Fruit fly (Drosophila melanogaster) whole organism, embryonic: Measurements from ENCODE around the gene Srp19.

Experiments used
- Bdp1 ChIP-seq: fragments of 200-800 bp; sonication (Bioruptor generic); optimal IDR thresholded peaks from 3 replicates; lab custom pipeline; 2016; ENCODE audit warnings: missing biosample characterization, missing genetic modification characterization
- Bgb ChIP-seq: fragments of 200-800 bp; sonication (Bioruptor generic); IDR thresholded peaks from 2 replicates; pipeline ENCODE4 v1.3.6; 2022; ENCODE audit warnings: missing biosample characterization, missing genetic modification characterization; ENCODE audit not compliant: partially characterized antibody
- CG10209 ChIP-seq: fragments of 200-800 bp; sonication (Bioruptor generic); optimal IDR thresholded peaks from 3 replicates; lab custom pipeline; 2017; ENCODE audit warnings: missing biosample characterization, mild to moderate bottlenecking, missing genetic modification characterization, missing genetic modification reagents
- CG10431 ChIP-seq: fragments of 200-800 bp; sonication (Bioruptor generic); optimal IDR thresholded peaks from 3 replicates; lab custom pipeline; 2018; ENCODE audit warnings: missing biosample characterization, mild to moderate bottlenecking, missing genetic modification characterization
- CG12744 ChIP-seq: fragments of 200-800 bp; sonication (Bioruptor generic); optimal IDR thresholded peaks from 2 replicates; lab custom pipeline; 2016; ENCODE audit warnings: missing biosample characterization, missing genetic modification characterization
- CG13624 ChIP-seq: fragments of 200-800 bp; sonication (Bioruptor generic); optimal IDR thresholded peaks from 2 replicates; lab custom pipeline; 2016; ENCODE audit warnings: missing biosample characterization, missing genetic modification characterization
- CG14710 ChIP-seq: fragments of 200-800 bp; sonication (Bioruptor generic); optimal IDR thresholded peaks from 3 replicates; lab custom pipeline; 2019; ENCODE audit warnings: missing biosample characterization, mild to moderate bottlenecking, missing genetic modification characterization, moderate library complexity
- CG14965 ChIP-seq: fragments of 200-800 bp; sonication (Bioruptor generic); optimal IDR thresholded peaks from 2 replicates; lab custom pipeline; 2016; ENCODE audit warnings: missing biosample characterization, missing genetic modification characterization, borderline replicate concordance
- CG1647 ChIP-seq: fragments of 200-800 bp; sonication (Bioruptor generic); optimal IDR thresholded peaks from 3 replicates; lab custom pipeline; 2016; ENCODE audit warnings: missing biosample characterization, missing genetic modification characterization
- CG16779 ChIP-seq: fragments of 200-800 bp; sonication (Bioruptor generic); IDR thresholded peaks from 2 replicates; pipeline ENCODE4 v1.3.6; 2022; ENCODE audit warnings: missing biosample characterization, missing genetic modification characterization
- CG2199 ChIP-seq: fragments of 200-800 bp; sonication (Bioruptor generic); IDR thresholded peaks from 3 replicates; pipeline ENCODE4 v1.3.6; 2022; ENCODE audit warnings: missing biosample characterization, missing genetic modification characterization
- CG3281 ChIP-seq: fragments of 200-800 bp; sonication (Bioruptor generic); optimal IDR thresholded peaks from 3 replicates; lab custom pipeline; 2017; ENCODE audit warnings: missing biosample characterization, mild to moderate bottlenecking, missing genetic modification characterization
- CG3726 ChIP-seq: fragments of 200-800 bp; sonication (Bioruptor generic); IDR thresholded peaks from 3 replicates; pipeline ENCODE4, ENCODE4 v1.3.6; 2022; ENCODE audit warnings: missing biosample characterization, missing genetic modification characterization
- CG5180 ChIP-seq: fragments of 200-800 bp; sonication (Bioruptor generic); optimal IDR thresholded peaks from 3 replicates; lab custom pipeline; 2017; ENCODE audit warnings: missing biosample characterization, missing genetic modification characterization, mild to moderate bottlenecking, moderate library complexity, missing genetic modification reagents
- CG7745 ChIP-seq: fragments of 200-800 bp; sonication (Bioruptor generic); optimal IDR thresholded peaks from 2 replicates; lab custom pipeline; 2018; ENCODE audit warnings: missing biosample characterization, mild to moderate bottlenecking, missing genetic modification characterization, moderate library complexity
- CG8281 ChIP-seq: fragments of 200-800 bp; sonication (Bioruptor generic); optimal IDR thresholded peaks from 2 replicates; lab custom pipeline; 2018; ENCODE audit warnings: missing biosample characterization, mild to moderate bottlenecking, missing genetic modification characterization, moderate library complexity
- CG9215 ChIP-seq: fragments of 200-800 bp; sonication (Bioruptor generic); IDR thresholded peaks from 2 replicates; pipeline ENCODE4 v1.3.6; 2022; ENCODE audit warnings: missing biosample characterization, missing genetic modification characterization
- CG9797 ChIP-seq: fragments of 200-800 bp; sonication (Bioruptor generic); optimal IDR thresholded peaks from 3 replicates; lab custom pipeline; 2018; ENCODE audit warnings: missing biosample characterization, mild to moderate bottlenecking, missing genetic modification characterization
- ERR ChIP-seq: fragments of 200-800 bp; sonication (Bioruptor generic); optimal IDR thresholded peaks from 2 replicates; lab custom pipeline; 2016; ENCODE audit warnings: missing biosample characterization, missing genetic modification characterization
- H15 ChIP-seq: fragments of 200-800 bp; sonication (Bioruptor generic); IDR thresholded peaks from 3 replicates; pipeline ENCODE4 v1.3.6; 2022; ENCODE audit warnings: missing biosample characterization, missing genetic modification characterization
- MESR4 ChIP-seq: fragments of 200-800 bp; sonication (Bioruptor generic); optimal IDR thresholded peaks from 2 replicates; lab custom pipeline; 2018; ENCODE audit warnings: missing biosample characterization, mild to moderate bottlenecking, missing genetic modification characterization, moderate library complexity
- Meics ChIP-seq: fragments of 200-800 bp; sonication (Bioruptor generic); optimal IDR thresholded peaks from 2 replicates; lab custom pipeline; 2017; ENCODE audit warnings: missing biosample characterization, mild to moderate bottlenecking, missing genetic modification characterization
- NC2β ChIP-seq: fragments of 200-800 bp; sonication (Bioruptor generic); optimal IDR thresholded peaks from 2 replicates; lab custom pipeline; 2016; ENCODE audit warnings: missing biosample characterization, missing genetic modification characterization
- Nf-YB ChIP-seq: fragments of 200-800 bp; sonication (Bioruptor generic); optimal IDR thresholded peaks from 3 replicates; lab custom pipeline; 2019; ENCODE audit warnings: missing biosample characterization, mild to moderate bottlenecking, missing genetic modification characterization, moderate library complexity
- Side ChIP-seq: fragments of 200-800 bp; sonication (Bioruptor generic); optimal IDR thresholded peaks from 2 replicates; lab custom pipeline; 2016; ENCODE audit warnings: missing biosample characterization, missing genetic modification characterization
- Sry-β ChIP-seq: fragments of 200-800 bp; sonication (Bioruptor generic); optimal IDR thresholded peaks from 2 replicates; lab custom pipeline; 2018; ENCODE audit warnings: missing biosample characterization, mild to moderate bottlenecking, missing genetic modification characterization, moderate library complexity
- Trl ChIP-seq, 3 experiments: fragments of >200 bp in 2 of 3; fragments of 200-800 bp in 1 of 3; sonication (Bioruptor generic) in 1 of 3; optimal IDR thresholded peaks; 2 replicates in 1 of 3; 3 replicates in 2 of 3; lab custom pipeline; 2016 to 2017; ENCODE audit warnings: missing biosample characterization in 1 of 3, missing genetic modification characterization in 1 of 3
- Xrp1 ChIP-seq: fragments of 200-800 bp; sonication (Bioruptor generic); IDR thresholded peaks from 2 replicates; pipeline ENCODE4 v1.3.6; 2022; ENCODE audit warnings: missing biosample characterization, missing genetic modification characterization
- aop ChIP-seq: fragments of 200-800 bp; sonication (Bioruptor generic); IDR thresholded peaks from 2 replicates; pipeline ENCODE4 v1.3.6; 2022; ENCODE audit warnings: missing biosample characterization, missing genetic modification characterization
- bsh ChIP-seq, 2 experiments: fragments of 200-800 bp; sonication (Bioruptor generic); optimal IDR thresholded peaks; 2 replicates each; lab custom pipeline; 2017 to 2018; ENCODE audit warnings: mild to moderate bottlenecking in 2 of 2, missing biosample characterization in 2 of 2, missing genetic modification characterization in 2 of 2, moderate library complexity in 1 of 2
- dati ChIP-seq: fragments of 200-800 bp; sonication (Bioruptor generic); IDR thresholded peaks from 2 replicates; pipeline ENCODE4 v1.3.6; 2022; ENCODE audit warnings: missing biosample characterization, missing genetic modification characterization
- en ChIP-seq: fragments of 200-800 bp; sonication (Bioruptor generic); optimal IDR thresholded peaks from 2 replicates; lab custom pipeline; 2016; ENCODE audit warnings: missing biosample characterization, missing genetic modification characterization
- kah ChIP-seq: fragments of 200-800 bp; sonication (Bioruptor generic); optimal IDR thresholded peaks from 2 replicates; lab custom pipeline; 2018; ENCODE audit warnings: missing biosample characterization, mild to moderate bottlenecking, missing genetic modification characterization
- kni ChIP-seq: fragments of 200-800 bp; sonication (Bioruptor generic); optimal IDR thresholded peaks from 3 replicates; lab custom pipeline; 2017; ENCODE audit warnings: mild to moderate bottlenecking, missing biosample characterization, missing genetic modification reagents, missing genetic modification characterization
- luna ChIP-seq: fragments of 200-800 bp; sonication (Bioruptor generic); optimal IDR thresholded peaks from 2 replicates; lab custom pipeline; 2016; ENCODE audit warnings: missing biosample characterization, missing genetic modification characterization
- maf-S ChIP-seq: fragments of 200-800 bp; sonication (Bioruptor generic); optimal IDR thresholded peaks from 2 replicates; lab custom pipeline; 2016; ENCODE audit warnings: missing biosample characterization, missing genetic modification characterization
- nerfin-1 ChIP-seq: fragments of 200-800 bp; sonication (Bioruptor generic); optimal IDR thresholded peaks from 3 replicates; lab custom pipeline; 2019; ENCODE audit warnings: missing biosample characterization, mild to moderate bottlenecking, missing genetic modification characterization, moderate library complexity
- nom ChIP-seq: fragments of 200-800 bp; sonication (Bioruptor generic); optimal IDR thresholded peaks from 2 replicates; lab custom pipeline; 2017; ENCODE audit warnings: missing biosample characterization, missing genetic modification characterization, mild to moderate bottlenecking, moderate library complexity, missing genetic modification reagents
- pnt ChIP-seq: fragments of 200-800 bp; sonication (Bioruptor generic); optimal IDR thresholded peaks from 3 replicates; lab custom pipeline; 2016; ENCODE audit warnings: missing biosample characterization, missing genetic modification characterization
- pros ChIP-seq: fragments of 200-800 bp; sonication (Bioruptor generic); optimal IDR thresholded peaks from 3 replicates; lab custom pipeline; 2019; ENCODE audit warnings: missing biosample characterization, mild to moderate bottlenecking, missing genetic modification characterization, moderate library complexity
- ro ChIP-seq: fragments of 200-800 bp; sonication (Bioruptor generic); IDR thresholded peaks from 2 replicates; pipeline ENCODE4 v1.3.6; 2022; ENCODE audit warnings: missing biosample characterization, missing genetic modification characterization
- schlank ChIP-seq: fragments of 200-800 bp; sonication (Bioruptor generic); optimal IDR thresholded peaks from 2 replicates; lab custom pipeline; 2018; ENCODE audit warnings: missing biosample characterization, mild to moderate bottlenecking, missing genetic modification characterization
- sim ChIP-seq: fragments of 200-800 bp; sonication (Bioruptor generic); IDR thresholded peaks from 2 replicates; pipeline ENCODE4 v1.3.6; 2022; ENCODE audit warnings: missing biosample characterization, missing genetic modification characterization
- ssp ChIP-seq: fragments of 200-800 bp; sonication (Bioruptor generic); IDR thresholded peaks from 2 replicates; pipeline ENCODE4 v1.3.6; 2022; ENCODE audit warnings: missing biosample characterization, missing genetic modification characterization
- tap ChIP-seq: fragments of 200-800 bp; optimal IDR thresholded peaks from 3 replicates; lab custom pipeline; 2019; ENCODE audit warnings: missing biosample characterization, mild to moderate bottlenecking, missing genetic modification characterization, moderate library complexity
- tll ChIP-seq, 2 experiments: fragments of 200-800 bp in 1 of 2; fragments of >200 bp in 1 of 2; sonication (Bioruptor generic) in 1 of 2; optimal IDR thresholded peaks; 2 replicates each; lab custom pipeline; 2017 to 2019; ENCODE audit warnings: missing biosample characterization in 2 of 2, missing genetic modification characterization in 2 of 2, mild to moderate bottlenecking in 1 of 2, moderate library complexity in 1 of 2
- toy ChIP-seq: fragments of 200-800 bp; sonication (Bioruptor generic); IDR thresholded peaks from 2 replicates; pipeline ENCODE4 v1.3.6; 2022; ENCODE audit warnings: missing biosample characterization, missing genetic modification characterization
- wor ChIP-seq: fragments of 200-800 bp; sonication (Bioruptor generic); IDR thresholded peaks from 2 replicates; pipeline ENCODE4 v1.3.6; 2022; ENCODE audit warnings: missing biosample characterization, missing genetic modification characterization

Srp19 gene

DNA sequence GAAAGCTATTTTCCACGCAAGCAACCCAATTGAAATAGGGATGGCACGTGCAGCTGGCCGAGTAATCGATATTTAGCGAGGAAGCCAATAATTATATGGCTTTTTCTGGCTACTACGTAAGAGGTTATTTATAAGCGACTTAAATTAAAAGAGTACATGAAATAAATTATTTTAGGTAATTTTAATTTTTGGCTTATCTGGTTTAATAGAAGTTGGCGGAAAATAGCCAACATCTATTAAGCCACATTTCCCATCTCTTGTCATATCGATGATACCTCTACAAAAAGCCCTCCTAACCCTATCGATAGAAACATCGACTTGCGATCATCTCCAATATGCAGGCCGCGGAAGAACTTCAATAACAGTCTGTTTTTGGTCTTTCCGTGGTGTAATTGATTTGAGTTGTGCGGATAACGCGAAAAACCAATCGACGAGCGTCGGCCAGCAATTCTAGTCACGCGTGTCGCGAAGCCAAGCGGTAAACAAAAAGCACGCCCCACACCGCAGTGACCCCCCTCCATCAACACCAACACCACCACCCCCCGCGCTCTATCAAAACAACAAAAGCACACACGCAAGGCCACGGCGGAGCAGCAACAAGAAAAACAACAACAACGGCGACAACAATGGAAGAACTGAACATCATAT lies at the start of gene Srp19, which contains the start of gene qm (continued):
- TF ChIP-seq Side: peak; percentile 77
- TF ChIP-seq CG3726: no peak
- TF ChIP-seq CG5180: no peak
- TF ChIP-seq CG3281 (GFP tag; lab: Kevin White, UChicago): peak; percentile 34
- TF ChIP-seq CG14965 (GFP tag; lab: Kevin White, UChicago): no peak
- TF ChIP-seq sim (GFP tag; lab: Robert Waterston, UW): 0 out of 2 replicates have a peak, but pooled peaks have one; percentile 31
- TF ChIP-seq toy (GFP tag; lab: Robert Waterston, UW): no peak
- TF ChIP-seq CG8281: no peak
- no peak for TF ChIP-seq schlank (tag; lab: Kevin White, UChicago)
- no peak for TF ChIP-seq nerfin-1
- peak; percentile 14 for TF ChIP-seq Meics
- TF ChIP-seq kni (GFP tag; lab: Kevin White, UChicago): peak; percentile 53
- peak; percentile 61 for TF ChIP-seq pnt (GFP tag; lab: Kevin White, UChicago)
- TF ChIP-seq tap (tag; lab: Kevin White, UChicago): no peak
- TF ChIP-seq nom (GFP tag; lab: Kevin White, UChicago): peak; percentile 65
- TF ChIP-seq Nf-YB: peak; percentile 39
- TF ChIP-seq CG12744: peak; percentile 13
- TF ChIP-seq kah: peak; percentile 28
- TF ChIP-seq NC2β (GFP tag; lab: Kevin White, UChicago): no peak
- TF ChIP-seq CG10209 (GFP tag; lab: Kevin White, UChicago): peak; percentile 1
- peak; percentile 17 for TF ChIP-seq luna (GFP tag; lab: Kevin White, UChicago)
- TF ChIP-seq Trl (optimal IDR thresholded peaks at IDR 0.05; lab: Kevin White, UChicago): no peak
- peak; percentile 70 for TF ChIP-seq Trl (GFP tag; optimal IDR thresholded peaks at IDR 0.05; lab: Kevin White, UChicago)
- TF ChIP-seq pros (GFP tag; lab: Kevin White, UChicago): peak; percentile 26
- peak; percentile 13 to 36 for TF ChIP-seq bsh (GFP tag; optimal IDR thresholded peaks at IDR 0.05; lab: Kevin White, UChicago)
- TF ChIP-seq dati: no peak
- TF ChIP-seq Bdp1 (GFP tag; lab: Kevin White, UChicago): no peak
- no peak for TF ChIP-seq ERR
- peak; percentile 11; the same call in 1 of the 2 replicates for TF ChIP-seq wor
- TF ChIP-seq CG7745 (tag; lab: Kevin White, UChicago): no peak
- TF ChIP-seq Sry-β (GFP tag; lab: Kevin White, UChicago): peak; percentile 93
- TF ChIP-seq ssp: no peak; the same call in none of the 2 replicates
- peak; percentile 12 for TF ChIP-seq CG9797 (GFP tag; lab: Kevin White, UChicago)
- TF ChIP-seq tll (GFP tag; optimal IDR thresholded peaks at IDR 0.05; lab: Kevin White, UChicago): peak; percentile 6 to 63
- no peak for TF ChIP-seq ro (GFP tag; lab: Robert Waterston, UW)
- peak; percentile 32; the same call in 1 of the 2 replicates for TF ChIP-seq CG9215 (GFP tag; lab: Robert Waterston, UW)
- TF ChIP-seq CG14710 (tag; lab: Kevin White, UChicago): peak; percentile 60
- TF ChIP-seq Bgb (GFP tag; lab: Robert Waterston, UW): peak; percentile 81
- TF ChIP-seq CG16779: peak; percentile 59; the same call in 1 of the 2 replicates
- TF ChIP-seq maf-S (GFP tag; lab: Kevin White, UChicago): peak; percentile 61
- no peak; the same call in 2 of the 3 replicates for TF ChIP-seq H15 (GFP tag; lab: Robert Waterston, UW)
- peak; percentile 53; the same call in 1 of the 2 replicates for TF ChIP-seq aop (GFP tag; lab: Robert Waterston, UW)
- no peak for TF ChIP-seq en
- peak; percentile 71 for TF ChIP-seq MESR4
- peak; percentile 44; the same call in 1 of the 2 replicates for TF ChIP-seq Xrp1 (GFP tag; lab: Robert Waterston, UW)
- TF ChIP-seq CG10431: no peak
- TF ChIP-seq CG2199 (GFP tag; lab: Robert Waterston, UW): no peak
- peak; percentile 5 for TF ChIP-seq CG1647 (GFP tag; lab: Kevin White, UChicago)
- peak; percentile 52 for TF ChIP-seq CG13624 (GFP tag; lab: Kevin White, UChicago)
